Worm (Caenorhabditis elegans) whole organism, late embryonic: Measurements from ENCODE around the gene C49A9.6.
A peak's percentile ranks its signal among the peaks of the same experiment; 100 is the strongest.
"Not testable (repeated sequence)": the region's sequence is repeated elsewhere in the genome, so short reads cannot be mapped to it uniquely, and the experiment has no call there.

Experiments
- C08G9.2 ChIP-seq: sonication (generic microtip); optimal IDR thresholded peaks from 2 replicates; lab custom pipeline; 2016; ENCODE audit warnings: mild to moderate bottlenecking, missing genetic modification characterization, moderate library complexity, missing compliant biosample characterization
- F13H6.1 ChIP-seq: sonication (generic microtip); optimal IDR thresholded peaks from 2 replicates; lab custom pipeline; 2016; ENCODE audit warnings: missing genetic modification characterization, missing compliant biosample characterization
- ama-1 ChIP-seq: fragments of 150-350 bp; optimal IDR thresholded peaks from 2 replicates; lab custom pipeline; 2014
- ceh-18 ChIP-seq: sonication (generic microtip); optimal IDR thresholded peaks from 2 replicates; lab custom pipeline; 2016; ENCODE audit warnings: missing genetic modification characterization, missing compliant biosample characterization
- ceh-2 ChIP-seq: sonication (generic microtip); optimal IDR thresholded peaks from 2 replicates; lab custom pipeline; 2016; ENCODE audit warnings: missing genotype, missing genetic modification characterization, missing compliant biosample characterization
- ceh-22 ChIP-seq: sonication (generic microtip); optimal IDR thresholded peaks from 2 replicates; lab custom pipeline; 2017; ENCODE audit warnings: missing biosample characterization, missing genetic modification characterization
- ceh-24 ChIP-seq: sonication (generic microtip); optimal IDR thresholded peaks from 2 replicates; lab custom pipeline; 2016; ENCODE audit warnings: mild to moderate bottlenecking, missing genetic modification characterization, missing compliant biosample characterization
- ceh-31 ChIP-seq: sonication (generic microtip); optimal IDR thresholded peaks from 2 replicates; lab custom pipeline; 2016; ENCODE audit warnings: missing genetic modification characterization, missing compliant biosample characterization
- ceh-34 ChIP-seq: sonication (generic microtip); optimal IDR thresholded peaks from 2 replicates; lab custom pipeline; 2016; ENCODE audit warnings: mild to moderate bottlenecking, missing genetic modification characterization, missing compliant biosample characterization
- ceh-45 ChIP-seq: fragments of 200-800 bp; sonication (Bioruptor generic); IDR thresholded peaks from 2 replicates; pipeline ENCODE4 v1.3.6; 2022; ENCODE audit warnings: missing genetic modification reagents, missing genetic modification characterization, missing compliant biosample characterization
- ceh-9 ChIP-seq: sonication (generic microtip); optimal IDR thresholded peaks from 2 replicates; lab custom pipeline; 2016; ENCODE audit warnings: mild to moderate bottlenecking, missing genetic modification characterization, inconsistent platforms, missing compliant biosample characterization
- che-1 ChIP-seq: sonication (generic microtip); optimal IDR thresholded peaks from 2 replicates; lab custom pipeline; 2016; ENCODE audit warnings: mild to moderate bottlenecking, missing genetic modification characterization, missing compliant biosample characterization
- dve-1 ChIP-seq: sonication (generic microtip); optimal IDR thresholded peaks from 2 replicates; lab custom pipeline; 2017; ENCODE audit warnings: antibody characterized with exemption, mild to moderate bottlenecking, missing genetic modification characterization, missing compliant biosample characterization
- elt-2 ChIP-seq: sonication (generic microtip); optimal IDR thresholded peaks from 2 replicates; lab custom pipeline; 2016; ENCODE audit warnings: missing genetic modification reagents, missing genetic modification characterization, missing compliant biosample characterization
- elt-4 ChIP-seq: sonication (generic microtip); optimal IDR thresholded peaks from 2 replicates; lab custom pipeline; 2016; ENCODE audit warnings: missing genetic modification characterization, missing compliant biosample characterization
- ets-4 ChIP-seq: sonication (generic microtip); optimal IDR thresholded peaks from 2 replicates; lab custom pipeline; 2016; ENCODE audit warnings: missing genetic modification characterization, missing compliant biosample characterization
- eyg-1 ChIP-seq: sonication (generic microtip); optimal IDR thresholded peaks from 2 replicates; lab custom pipeline; 2016; ENCODE audit warnings: missing genotype, missing genetic modification characterization, missing compliant biosample characterization
- fax-1 ChIP-seq: sonication (generic microtip); optimal IDR thresholded peaks from 2 replicates; lab custom pipeline; 2016; ENCODE audit warnings: missing genotype, missing genetic modification characterization, missing compliant biosample characterization
- fkh-10 ChIP-seq: fragments of 150-350 bp; optimal IDR thresholded peaks from 2 replicates; lab custom pipeline; 2014; ENCODE audit warnings: missing biosample characterization, missing genetic modification reagents, missing genetic modification characterization
- fkh-6 ChIP-seq: sonication (generic microtip); optimal IDR thresholded peaks from 2 replicates; lab custom pipeline; 2016; ENCODE audit warnings: missing genetic modification characterization, missing compliant biosample characterization
- gmeb-2 ChIP-seq: sonication (generic microtip); optimal IDR thresholded peaks from 2 replicates; lab custom pipeline; 2016; ENCODE audit warnings: missing genetic modification characterization, inconsistent platforms, missing compliant biosample characterization
- hlh-13 ChIP-seq: fragments of 200-800 bp; sonication (Bioruptor generic); optimal IDR thresholded peaks from 2 replicates; lab custom pipeline; 2018; ENCODE audit warnings: mild to moderate bottlenecking, missing genetic modification characterization, missing compliant biosample characterization
- hlh-8 ChIP-seq: sonication (generic microtip); optimal IDR thresholded peaks from 2 replicates; lab custom pipeline; 2016; ENCODE audit warnings: missing genotype, missing genetic modification characterization, missing compliant biosample characterization
- lim-6 ChIP-seq: sonication (generic microtip); optimal IDR thresholded peaks from 2 replicates; lab custom pipeline; 2016; ENCODE audit warnings: missing genetic modification characterization, missing compliant biosample characterization
- nfya-1 ChIP-seq: sonication (generic microtip); optimal IDR thresholded peaks from 2 replicates; lab custom pipeline; 2017; ENCODE audit warnings: missing genetic modification characterization, mild to moderate bottlenecking, missing compliant biosample characterization, antibody characterized with exemption, moderate library complexity
- pag-3 ChIP-seq: sonication (generic microtip); optimal IDR thresholded peaks from 2 replicates; lab custom pipeline; 2016; ENCODE audit warnings: missing compliant biosample characterization, missing genetic modification characterization, borderline replicate concordance
- pha-4 ChIP-seq: fragments of 150-350 bp; optimal IDR thresholded peaks from 2 replicates; lab custom pipeline; 2018; ENCODE audit warnings: missing biosample characterization, missing genetic modification reagents, missing genetic modification characterization
- rnt-1 ChIP-seq: sonication (generic microtip); optimal IDR thresholded peaks from 2 replicates; lab custom pipeline; 2016; ENCODE audit warnings: missing genetic modification characterization, missing compliant biosample characterization
- sdc-2 ChIP-seq: sonication (generic microtip); optimal IDR thresholded peaks from 2 replicates; lab custom pipeline; 2016; ENCODE audit warnings: missing genotype, missing genetic modification characterization, missing compliant biosample characterization
- tbx-2 ChIP-seq: sonication (generic microtip); optimal IDR thresholded peaks from 2 replicates; lab custom pipeline; 2016; ENCODE audit warnings: missing genetic modification characterization, missing compliant biosample characterization
- ttx-3 ChIP-seq: sonication (generic microtip); optimal IDR thresholded peaks from 2 replicates; lab custom pipeline; 2016; ENCODE audit warnings: missing genetic modification reagents, missing genetic modification characterization, missing compliant biosample characterization
- unc-55 ChIP-seq: sonication (generic microtip); optimal IDR thresholded peaks from 2 replicates; lab custom pipeline; 2017; ENCODE audit warnings: missing biosample characterization, missing genetic modification reagents, missing genetic modification characterization

Gene C49A9.6

DNA sequence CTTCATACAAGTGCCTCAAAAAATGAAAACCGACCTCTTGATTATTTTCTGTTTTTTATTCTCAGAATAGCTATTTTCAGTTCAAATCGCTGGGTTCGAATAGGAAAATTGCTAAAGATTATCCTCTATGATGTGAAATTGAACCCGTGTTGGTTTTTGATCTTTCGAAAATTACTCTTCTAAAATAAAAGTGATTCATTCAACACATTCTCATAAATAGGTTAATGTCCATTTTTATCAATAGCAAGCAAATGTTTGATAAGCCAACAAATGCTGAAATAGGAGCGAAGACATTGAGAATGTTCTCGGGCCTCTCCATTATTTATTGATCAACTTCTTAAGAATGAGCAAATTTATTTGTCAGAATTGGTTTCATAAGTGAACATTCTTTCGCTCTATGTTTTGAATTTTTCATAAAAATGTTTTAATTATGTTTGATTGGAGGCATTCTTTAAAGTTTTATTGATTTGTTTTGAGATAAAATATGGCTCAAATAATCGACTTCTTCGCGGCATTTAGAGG lies 22.1 kb downstream of the C49A9.6 start, which contains the start of gene F58F9.3:
Gene F58F9.3 (plus strand): TSS at position 472 of the 522 bp plus-strand sequence.
- no peak for TF ChIP-seq ceh-31
- no peak for TF ChIP-seq ceh-9 (tag; lab: Kevin White, UChicago)
- TF ChIP-seq sdc-2: no peak
- TF ChIP-seq fkh-10 (GFP tag; lab: Kevin White, UChicago): no peak
- no peak for TF ChIP-seq ceh-22 (tag; lab: Kevin White, UChicago)
- TF ChIP-seq nfya-1 (tag; lab: Kevin White, UChicago): no peak
- TF ChIP-seq ceh-2 (tag; lab: Kevin White, UChicago): no peak
- TF ChIP-seq gmeb-2 (tag; lab: Kevin White, UChicago): no peak
- TF ChIP-seq ceh-45 (GFP tag; lab: Robert Waterston, UW): no peak
- no peak for TF ChIP-seq F13H6.1 (tag; lab: Kevin White, UChicago)
- TF ChIP-seq ceh-34: no peak
- no peak for TF ChIP-seq elt-4 (tag; lab: Kevin White, UChicago)

ce11 chrIV:6237508-6238227 lies 26.9 kb downstream of the C49A9.6 start, which contains the start of the genes F58F9.6 and F58F9.8:
Gene F58F9.6 (minus strand): TSS chrIV:6237608.
Gene F58F9.8 (plus strand): TSS chrIV:6238177.
- TF ChIP-seq ama-1 (no peak), sdc-2 (no peak), fax-1 (tag; lab: Kevin White, UChicago) (no peak), hlh-8 (tag; lab: Kevin White, UChicago) (no peak), ceh-24 (tag; lab: Kevin White, UChicago) (no peak)

DNA sequence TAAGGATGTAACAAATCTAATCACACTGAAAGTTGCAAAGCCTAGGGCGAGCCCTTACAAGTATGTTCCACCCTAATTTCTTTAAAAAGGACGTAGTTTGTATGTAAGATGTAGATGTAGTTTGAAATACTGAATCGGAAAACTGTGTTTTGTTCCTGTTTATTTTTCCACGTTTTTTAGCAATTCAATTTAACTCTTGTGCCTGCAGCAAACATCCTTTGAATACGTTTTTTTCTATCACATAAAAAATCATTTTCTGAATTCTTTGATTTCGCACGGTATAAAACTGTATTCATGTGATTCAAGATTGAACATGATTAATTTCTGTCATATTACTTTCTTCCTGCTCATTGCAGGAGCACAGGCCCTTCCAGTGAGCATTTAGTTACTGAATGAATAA lies 29.3 kb downstream of the C49A9.6 start, which contains the start of gene F58F9.9:
Gene F58F9.9 (plus strand): TSS at position 301 of the 400 bp plus-strand sequence.
- TF ChIP-seq ets-4 (tag; lab: Kevin White, UChicago): no peak
- no peak for TF ChIP-seq sdc-2
- no peak for TF ChIP-seq F13H6.1 (tag; lab: Kevin White, UChicago)
- no peak for TF ChIP-seq fkh-6 (tag; lab: Kevin White, UChicago)
- TF ChIP-seq pag-3 (tag; lab: Kevin White, UChicago): no peak
- no peak for TF ChIP-seq tbx-2 (tag; lab: Kevin White, UChicago)
- no peak for TF ChIP-seq che-1
- TF ChIP-seq ttx-3: no peak
- TF ChIP-seq ceh-18: no peak
- no peak for TF ChIP-seq ceh-22 (tag; lab: Kevin White, UChicago)

DNA sequence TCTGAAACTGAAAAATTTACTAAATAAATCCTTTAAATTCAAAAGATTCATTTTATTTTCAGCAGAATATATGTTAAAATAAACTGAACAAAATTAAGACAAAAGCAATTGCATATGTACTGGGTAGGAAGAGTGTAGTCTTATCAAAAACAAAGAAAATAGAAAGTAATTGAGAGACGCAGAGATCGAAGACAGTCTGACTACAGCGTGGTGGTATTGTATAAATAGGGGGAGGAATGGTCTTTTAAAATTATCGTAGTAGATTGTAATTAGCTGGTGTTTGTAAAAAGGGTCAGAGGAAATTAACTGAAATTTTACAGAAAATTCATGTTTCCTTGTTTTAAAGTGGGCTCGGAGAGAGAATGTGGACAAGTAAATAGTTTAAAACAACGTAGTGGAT lies 37.8 kb downstream of the C49A9.6 start, which contains the start of gene acox-3:
Gene acox-3 (minus strand): TSS at position 7 of the 400 bp plus-strand sequence.
- TF ChIP-seq ceh-9 (tag; lab: Kevin White, UChicago) (no peak), elt-2 (tag; lab: Kevin White, UChicago) (peak; percentile 22), dve-1 (tag; lab: Kevin White, UChicago) (no peak), fkh-6 (tag; lab: Kevin White, UChicago) (no peak), pha-4 (tag; lab: Kevin White, UChicago) (no peak), C08G9.2 (no peak)

DNA sequence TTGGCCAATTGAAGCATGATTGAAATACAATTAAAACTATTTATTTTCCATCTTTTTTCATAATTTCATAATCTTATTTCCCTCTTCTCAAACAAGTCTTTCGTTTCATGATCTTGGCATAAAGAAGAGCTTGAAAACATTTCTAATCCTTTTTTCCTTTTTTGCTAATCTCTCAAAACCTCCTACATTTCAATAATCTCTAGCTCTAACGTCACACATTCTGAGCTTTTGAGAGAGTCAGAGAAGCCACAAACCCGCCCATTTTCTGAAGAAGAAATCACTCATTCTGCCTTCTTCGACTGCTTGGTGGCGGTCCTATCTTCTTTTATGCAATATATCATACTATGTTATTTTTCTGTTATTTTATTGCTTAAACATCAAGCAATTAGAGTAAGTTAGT lies 38.9 kb downstream of the C49A9.6 start, which contains the start of gene F58F9.1:
Gene F58F9.1 (plus strand): TSS at position 251 of the 400 bp plus-strand sequence.
- TF ChIP-seq unc-55 (GFP tag; lab: Kevin White, UChicago) (no peak), sdc-2 (no peak), fkh-10 (GFP tag; lab: Kevin White, UChicago) (no peak), lim-6 (tag; lab: Kevin White, UChicago) (no peak)

ce11 chrIV:6253000-6253399 lies 42.3 kb downstream of the C49A9.6 start, which contains the start of gene T13A10.2:
Gene T13A10.2 (plus strand): TSS chrIV:6253300.
- not testable (repeated sequence) for TF ChIP-seq rnt-1 (tag; lab: Kevin White, UChicago); eyg-1; hlh-13 (GFP tag; lab: Kevin White, UChicago)
